Worm (Caenorhabditis elegans): ENCODE measurements around the gene F57E7.4.
A peak's percentile ranks its signal among the peaks of the same experiment; 100 is the strongest.
"Not testable (repeated sequence)": the region's sequence is repeated elsewhere in the genome, so short reads cannot be mapped to it uniquely, and the experiment has no call there.

F57E7.4 gene

DNA sequence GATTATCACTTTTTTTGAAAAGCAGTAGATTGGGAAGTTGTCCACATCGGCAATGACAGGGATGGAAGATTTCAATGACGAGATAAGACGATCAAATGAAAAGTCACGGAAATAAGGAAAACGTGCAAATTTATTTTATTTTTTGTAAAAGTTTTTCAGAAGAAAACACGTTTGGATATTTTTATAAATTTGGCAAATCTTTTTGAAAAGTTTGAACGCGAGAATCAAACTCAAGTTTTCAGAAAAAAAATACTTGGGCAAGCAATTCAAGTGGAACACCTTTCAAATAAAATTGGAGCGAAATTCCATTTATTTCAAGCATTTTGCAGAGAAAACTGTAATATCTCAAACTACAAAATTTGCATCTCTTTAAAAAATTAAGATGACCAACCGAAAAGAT, 34.3 kb upstream of the F57E7.4 start, which contains the start of gene F36D3.5:
TSS of gene F36D3.5 (minus strand) at position 101 of the 400 bp plus-strand sequence.
- TF ChIP-seq pqm-1 (tag; optimal IDR thresholded peaks at IDR 0.05); egl-43 (GFP tag; IDR thresholded peaks at IDR 0.05); madf-5 (GFP tag; IDR thresholded peaks at IDR 0.05): not testable (repeated sequence)

DNA sequence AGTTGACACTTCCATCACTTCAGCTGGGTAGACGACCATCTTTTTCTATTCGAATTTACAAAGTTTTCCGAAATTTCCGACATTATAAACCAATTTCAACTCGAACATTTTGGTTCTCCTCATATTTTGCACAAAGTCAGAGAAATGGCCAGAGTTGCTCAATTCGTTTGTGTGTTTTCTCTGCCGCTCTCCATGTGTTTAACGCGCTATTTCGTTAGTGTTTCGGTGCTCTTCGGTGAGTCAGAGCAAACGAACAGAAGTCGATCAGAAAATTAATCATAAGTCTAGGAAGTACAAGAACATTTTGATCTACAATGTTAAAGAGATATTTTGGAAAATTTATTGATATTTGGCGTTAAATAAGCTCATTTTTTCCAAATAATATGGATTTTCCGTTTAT, 27.8 kb upstream of the F57E7.4 start, which contains the start of gene srr-3:
TSS of gene srr-3 (minus strand) at position 101 of the 400 bp plus-strand sequence.
- TF ChIP-seq dmd-9 (GFP tag; IDR thresholded peaks at IDR 0.05) (no peak), dmd-8 (GFP tag; IDR thresholded peaks at IDR 0.05) (no peak), pqm-1 (tag; optimal IDR thresholded peaks at IDR 0.05) (no peak), ZK337.2 (GFP tag; IDR thresholded peaks at IDR 0.05) (no peak), set-16 (GFP tag; IDR thresholded peaks at IDR 0.05) (no peak), nhr-48 (tag; optimal IDR thresholded peaks at IDR 0.05) (no peak), tag-97 (GFP tag; IDR thresholded peaks at IDR 0.05) (no peak), aly-2 (tag; optimal IDR thresholded peaks at IDR 0.05) (no peak), saeg-2 (GFP tag; IDR thresholded peaks at IDR 0.05) (no peak), pha-4 (GFP tag; IDR thresholded peaks at IDR 0.05) (no peak), pha-4 (tag; optimal IDR thresholded peaks at IDR 0.05) (no peak), hif-1 (tag; optimal IDR thresholded peaks at IDR 0.05) (no peak), hlh-11 (tag; optimal IDR thresholded peaks at IDR 0.05) (no peak), lin-29 (GFP tag; IDR thresholded peaks at IDR 0.05) (no peak)

DNA sequence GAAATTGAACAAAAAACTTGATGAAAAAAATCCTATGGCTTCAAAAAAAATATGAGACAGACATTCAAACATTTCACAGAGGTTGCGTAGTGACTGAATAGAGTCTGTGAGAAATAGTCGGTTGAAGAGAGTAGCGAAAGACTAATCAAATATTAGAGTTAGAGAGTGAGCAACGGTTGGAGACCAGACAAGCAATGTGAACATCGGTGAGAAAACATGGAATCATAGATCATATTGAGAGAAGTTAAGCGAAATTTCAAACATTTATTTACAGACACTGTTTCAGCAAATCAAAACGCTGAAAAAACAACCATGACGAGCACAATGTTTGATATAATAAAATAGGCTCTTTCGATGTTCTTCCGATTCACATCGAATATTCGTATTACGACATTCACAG, 25.8 kb upstream of the F57E7.4 start:
- TF ChIP-seq lin-1 (GFP tag; IDR thresholded peaks at IDR 0.05): no peak
- TF ChIP-seq unc-62 (GFP tag; optimal IDR thresholded peaks at IDR 0.05 in 1 of 2): peak in 1 of 2 experiments; percentile 94
- TF ChIP-seq unc-62 (tag; optimal IDR thresholded peaks at IDR 0.05): no peak

DNA sequence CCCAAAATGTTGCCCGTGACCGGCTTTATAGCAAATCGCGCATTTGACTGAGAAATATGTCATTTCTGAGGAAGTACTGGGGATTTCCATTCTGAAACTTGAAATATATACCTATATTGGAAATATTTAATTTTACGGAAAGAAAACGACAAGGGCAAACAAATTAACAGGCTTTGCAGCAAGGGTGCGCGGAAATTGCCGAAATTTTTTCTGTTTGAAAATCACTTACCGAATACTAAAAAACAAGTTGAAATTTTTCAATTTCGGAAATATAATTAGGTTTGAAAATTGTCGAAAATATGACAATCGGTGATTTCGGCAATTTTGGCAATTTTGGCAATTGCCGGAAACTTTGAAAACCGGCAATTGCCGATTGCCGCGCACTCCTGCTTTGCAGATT, 25.0 kb upstream of the F57E7.4 start, which contains the start of gene nhr-54:
TSS of gene nhr-54 (minus strand) at position 101 of the 400 bp plus-strand sequence.
- TF ChIP-seq ama-1 (optimal IDR thresholded peaks at IDR 0.05): no peak
- no peak for TF ChIP-seq nhr-6 (tag; optimal IDR thresholded peaks at IDR 0.05)
- TF ChIP-seq dmd-9 (GFP tag; IDR thresholded peaks at IDR 0.05): no peak
- no peak for TF ChIP-seq nhr-10 (tag; optimal IDR thresholded peaks at IDR 0.05)
- TF ChIP-seq lin-38 (GFP tag; IDR thresholded peaks at IDR 0.05): no peak
- no peak for TF ChIP-seq F10B5.3 (tag; optimal IDR thresholded peaks at IDR 0.05)
- TF ChIP-seq arid-1 (GFP tag; conservative IDR thresholded peaks at IDR 0.05): no peak
- TF ChIP-seq zag-1 (tag; optimal IDR thresholded peaks at IDR 0.05): no peak

DNA sequence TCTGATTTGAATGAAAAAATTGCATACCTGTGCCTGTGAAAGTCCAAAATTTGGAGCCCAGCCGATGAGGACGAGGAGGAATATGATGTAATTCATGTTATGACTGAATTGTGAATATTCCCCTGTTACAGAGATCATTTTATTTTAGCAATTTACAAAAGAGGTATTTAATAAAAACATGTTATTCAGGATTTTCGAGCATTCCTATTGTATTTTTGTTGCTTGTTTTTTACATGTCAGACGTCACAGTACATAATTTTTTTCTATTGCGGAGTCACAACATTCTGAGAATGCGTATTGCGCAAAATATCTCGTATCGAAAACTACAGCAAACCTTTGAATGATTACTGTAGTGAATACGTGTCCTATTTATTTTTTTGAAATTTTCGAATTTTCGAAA, 22.3 kb upstream of the F57E7.4 start, which contains the start of gene F36D3.14:
TSS of gene F36D3.14 (minus strand) at position 101 of the 400 bp plus-strand sequence.
- peak in 1 of 2 experiments; percentile 29 for TF ChIP-seq unc-62 (GFP tag; optimal IDR thresholded peaks at IDR 0.05 in 1 of 2)
- TF ChIP-seq unc-62 (tag; optimal IDR thresholded peaks at IDR 0.05): no peak
- no peak for TF ChIP-seq nhr-48 (tag; optimal IDR thresholded peaks at IDR 0.05)

DNA sequence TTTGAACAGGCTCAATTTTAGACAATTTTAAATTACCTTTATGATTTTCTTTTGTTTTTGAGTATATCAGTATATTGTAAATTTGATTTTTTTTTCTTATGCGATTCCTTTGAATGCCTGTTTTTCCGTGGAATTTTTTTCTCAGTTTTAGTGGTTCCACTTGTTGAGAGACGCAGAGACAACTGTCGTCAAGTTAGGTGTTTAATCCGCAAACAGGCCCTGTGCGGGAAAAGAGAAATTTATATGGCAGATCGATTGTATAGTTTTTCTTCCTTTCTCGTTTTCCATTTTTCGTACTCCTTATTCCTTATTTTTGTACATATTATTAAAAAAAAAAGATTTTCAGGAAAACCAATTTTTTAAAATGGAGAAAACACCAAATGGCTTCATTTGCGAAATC, 18.2 kb upstream of the F57E7.4 start, which contains the start of gene F36D3.1:
TSS of gene F36D3.1 (plus strand) at position 347 of the 400 bp plus-strand sequence.
- TF ChIP-seq sdz-12 (GFP tag; optimal IDR thresholded peaks at IDR 0.05): no peak
- TF ChIP-seq lin-38 (GFP tag; IDR thresholded peaks at IDR 0.05): no peak
- TF ChIP-seq rbr-2 (tag; optimal IDR thresholded peaks at IDR 0.05): peak; percentile 12
- TF ChIP-seq nhr-6 (tag; optimal IDR thresholded peaks at IDR 0.05): no peak
- no peak for TF ChIP-seq Y48G9A.11 (GFP tag; IDR thresholded peaks at IDR 0.05)
- TF ChIP-seq zfp-3 (GFP tag; conservative IDR thresholded peaks at IDR 0.05): no peak
- TF ChIP-seq nhr-237 (tag; optimal IDR thresholded peaks at IDR 0.05): no peak
- no peak for TF ChIP-seq lin-39 (tag; optimal IDR thresholded peaks at IDR 0.05)
- TF ChIP-seq mdl-1 (tag; optimal IDR thresholded peaks at IDR 0.05): no peak
- no peak for TF ChIP-seq zip-2 (tag; optimal IDR thresholded peaks at IDR 0.05)
- TF ChIP-seq ceh-44 (GFP tag; IDR thresholded peaks at IDR 0.05): no peak
- TF ChIP-seq daf-16 (GFP tag; optimal IDR thresholded peaks at IDR 0.05): no peak
- TF ChIP-seq daf-16 (tag; optimal IDR thresholded peaks at IDR 0.05): no peak
- no peak for TF ChIP-seq nhr-41 (GFP tag; IDR thresholded peaks at IDR 0.05)
- no peak for TF ChIP-seq lin-13 (GFP tag; optimal IDR thresholded peaks at IDR 0.05)
- no peak for TF ChIP-seq F10B5.3 (tag; optimal IDR thresholded peaks at IDR 0.05)
- peak; percentile 87 for TF ChIP-seq dpl-1 (GFP tag; optimal IDR thresholded peaks at IDR 0.05)
- TF ChIP-seq fos-1 (tag; optimal IDR thresholded peaks at IDR 0.05): no peak
- 0 out of 2 replicates have a peak, but pooled peaks have one; percentile 16 for TF ChIP-seq dmd-6 (GFP tag; IDR thresholded peaks at IDR 0.05)
- no peak for TF ChIP-seq egl-27 (tag; optimal IDR thresholded peaks at IDR 0.05)
- no peak for TF ChIP-seq madf-9 (GFP tag; conservative IDR thresholded peaks at IDR 0.05)
